Fruit fly (Drosophila melanogaster): ENCODE data around the gene mre11.

DNA sequence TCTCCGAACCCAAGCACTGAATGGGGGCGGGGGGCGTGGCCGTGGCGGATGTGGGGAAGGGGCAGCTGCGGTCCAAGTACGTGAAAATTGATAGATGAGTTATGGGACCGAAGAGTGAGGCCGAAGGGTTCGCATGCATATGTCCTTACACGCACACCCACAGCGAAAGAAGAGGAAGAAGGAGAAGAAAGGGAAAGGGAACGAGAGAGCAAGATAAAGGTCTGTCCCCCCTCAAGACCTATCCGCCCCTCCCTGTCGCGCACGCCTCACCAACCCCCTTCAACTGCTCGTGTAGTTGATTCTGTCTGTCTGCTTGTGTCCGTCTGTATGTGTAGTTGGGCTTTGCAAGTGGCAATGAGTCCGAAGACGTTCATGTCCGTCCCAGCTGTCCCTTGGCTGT, 32.5 kb upstream of the mre11 start:
- TF ChIP-seq CG8301 (tag; optimal IDR thresholded peaks at IDR 0.05) (no peak), Ets98B (GFP tag; IDR thresholded peaks at IDR 0.05) (no peak), Pif1A (GFP tag; optimal IDR thresholded peaks at IDR 0.05) (no peak), CG4496 (GFP tag; IDR thresholded peaks at IDR 0.05) (no peak), rn (GFP tag; IDR thresholded peaks at IDR 0.05) (no peak), CG32121 (GFP tag; IDR thresholded peaks at IDR 0.05) (no peak), Snoo (tag; optimal IDR thresholded peaks at IDR 0.05) (no peak), Pif1B (GFP tag; optimal IDR thresholded peaks at IDR 0.05) (no peak), CG12605 (GFP tag; IDR thresholded peaks at IDR 0.05) (no peak), D1 (tag; optimal IDR thresholded peaks at IDR 0.05) (no peak), CG15710 (tag; optimal IDR thresholded peaks at IDR 0.05) (no peak), EcR (GFP tag; optimal IDR thresholded peaks at IDR 0.05) (no peak), CG10348 (GFP tag; IDR thresholded peaks at IDR 0.05) (no peak), CG14655 (GFP tag; optimal IDR thresholded peaks at IDR 0.05) (no peak)
